Worm (Caenorhabditis elegans): ENCODE measurements around the gene T05D4.2.
A peak's percentile ranks its signal among the peaks of the same experiment; 100 is the strongest.

DNA sequence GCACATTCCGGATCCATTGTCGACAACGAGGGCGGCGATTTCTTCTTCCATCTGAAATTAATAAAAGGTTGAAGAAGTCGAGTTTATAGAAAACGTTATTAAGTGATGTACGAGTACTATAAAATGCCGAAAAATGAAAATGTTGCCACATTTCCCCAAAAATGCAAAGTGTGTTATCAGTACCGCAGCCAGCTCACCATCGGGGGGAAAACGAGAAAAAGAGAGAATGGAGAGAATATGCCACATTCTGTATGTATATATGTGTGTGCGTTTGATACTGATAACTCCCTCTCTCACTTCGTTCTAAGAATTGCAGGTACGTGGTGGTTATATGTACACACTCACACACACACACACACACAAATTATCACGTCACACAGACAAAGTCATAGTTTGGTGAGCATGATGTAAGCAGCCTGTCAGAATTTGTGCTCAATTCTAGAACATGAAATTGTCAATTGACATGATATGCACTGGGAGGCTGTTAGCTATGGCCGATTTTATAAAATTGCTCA, 43.2 kb upstream of the T05D4.2 start, which contains the start of gene act-5:
- TF ChIP-seq mdt-29 (GFP tag; IDR thresholded peaks at IDR 0.05) (0 out of 2 replicates have a peak, but pooled peaks have one; percentile 31), unc-39 (tag; optimal IDR thresholded peaks at IDR 0.05) (no peak), dve-1 (tag; optimal IDR thresholded peaks at IDR 0.05; ENCODE audit: insufficient read depth) (peak; percentile 79), snpc-4 (tag; optimal IDR thresholded peaks at IDR 0.05) (no peak), aha-1 (tag) (peak; percentile 94)

Data from whole organism, L4 larva.